Worm (Caenorhabditis elegans): ENCODE results near the gene epg-6.
A peak's percentile ranks its signal among the peaks of the same experiment; 100 is the strongest.

Gene epg-6

DNA sequence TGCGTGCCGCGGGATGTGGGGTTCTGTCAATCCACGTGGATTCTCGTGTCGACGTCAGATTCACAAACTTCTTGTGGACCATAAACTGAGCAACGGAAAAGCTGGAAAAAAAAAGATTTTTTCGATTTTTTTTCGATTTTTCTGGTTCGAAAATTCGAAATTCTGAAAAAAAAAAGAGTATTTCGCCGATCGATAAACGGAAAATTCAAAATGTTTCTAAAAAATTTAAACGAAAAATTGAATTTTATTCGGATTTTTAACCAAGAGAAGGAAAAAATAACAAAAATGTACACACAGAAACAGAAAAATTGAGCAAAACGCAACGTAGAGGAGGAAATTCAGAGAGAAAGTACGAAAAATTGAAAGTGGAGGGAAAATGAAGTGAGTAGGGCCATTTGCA, 3.6 kb downstream of the epg-6 start, which contains the start of gene Y39A1A.3:
Y39A1A.3 (minus strand) TSS at position 101 of the 400 bp plus-strand sequence.
- TF ChIP-seq blmp-1 (tag; optimal IDR thresholded peaks at IDR 0.05) (no peak), unc-62 (GFP tag; optimal IDR thresholded peaks at IDR 0.05) (no peak), elt-3 (tag; optimal IDR thresholded peaks at IDR 0.05) (no peak), mab-5 (tag; optimal IDR thresholded peaks at IDR 0.05) (no peak), hlh-1 (tag; optimal IDR thresholded peaks at IDR 0.05) (no peak), zip-8 (tag; optimal IDR thresholded peaks at IDR 0.05) (no peak), sem-2 (GFP tag; optimal IDR thresholded peaks at IDR 0.05) (no peak), unc-39 (tag; optimal IDR thresholded peaks at IDR 0.05) (no peak), drap-1 (GFP tag; optimal IDR thresholded peaks at IDR 0.05) (no peak), elt-1 (tag; optimal IDR thresholded peaks at IDR 0.05; ENCODE audit: borderline replicate concordance, insufficient read depth) (no peak)

DNA sequence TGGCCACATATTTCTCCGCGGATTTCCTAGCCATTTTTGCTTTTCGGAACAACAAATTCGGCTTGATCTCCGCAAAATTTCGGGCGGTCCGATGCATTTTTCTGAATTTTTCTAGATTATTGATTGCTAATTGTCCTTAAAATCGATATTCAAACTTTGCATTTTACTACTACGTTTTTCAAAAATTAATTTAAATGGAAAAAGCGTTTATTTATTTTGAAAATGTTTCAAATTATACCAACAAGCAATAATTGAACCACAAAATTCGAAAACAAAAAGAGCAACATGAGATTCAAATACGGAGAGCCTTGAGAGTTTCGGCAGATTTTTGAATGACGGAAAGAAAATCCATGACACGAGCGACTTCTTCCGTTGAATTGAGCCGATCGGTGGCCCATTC, 4.9 kb downstream of the epg-6 start, which contains the start of gene Y45F3A.9:
Y45F3A.9 (minus strand) TSS at position 101 of the 400 bp plus-strand sequence.
- no peak for TF ChIP-seq snpc-4 (tag; optimal IDR thresholded peaks at IDR 0.05)

DNA sequence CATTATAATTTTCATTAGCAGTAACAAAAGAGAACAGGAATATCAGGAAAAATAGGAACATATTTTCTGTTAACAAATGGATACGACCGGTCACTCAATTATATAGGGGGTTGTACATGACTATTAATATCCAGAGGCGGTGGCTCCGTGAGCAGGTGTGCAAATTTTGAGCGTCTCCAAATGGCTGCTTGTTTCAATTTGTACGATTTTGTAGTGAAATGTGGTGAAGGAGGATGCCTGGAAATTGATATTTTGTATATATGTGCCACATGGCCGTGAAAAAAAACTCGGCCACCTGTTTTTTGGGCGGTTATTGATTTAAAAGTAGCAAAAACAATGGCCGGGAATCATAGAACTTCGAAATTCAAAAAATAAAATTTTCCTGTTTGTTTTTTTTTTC, 7.3 kb downstream of the epg-6 start, which contains the start of gene Y45F3A.8:
Y45F3A.8 (minus strand) TSS at position 101 of the 400 bp plus-strand sequence.
- no peak for TF ChIP-seq unc-62 (GFP tag; optimal IDR thresholded peaks at IDR 0.05)
- TF ChIP-seq ceh-83 (GFP tag; optimal IDR thresholded peaks at IDR 0.05) = no peak
- no peak for TF ChIP-seq sem-2 (GFP tag; optimal IDR thresholded peaks at IDR 0.05)
- TF ChIP-seq zip-8 (tag; optimal IDR thresholded peaks at IDR 0.05) = no peak
- TF ChIP-seq elt-3 (tag; optimal IDR thresholded peaks at IDR 0.05) = no peak
- no peak for TF ChIP-seq ceh-39 (tag; optimal IDR thresholded peaks at IDR 0.05)
- TF ChIP-seq ham-2 (GFP tag; optimal IDR thresholded peaks at IDR 0.05) = no peak
- TF ChIP-seq drap-1 (GFP tag; optimal IDR thresholded peaks at IDR 0.05) = no peak
- TF ChIP-seq lsy-2 (tag; optimal IDR thresholded peaks at IDR 0.05) = no peak
- TF ChIP-seq elt-1 (tag; optimal IDR thresholded peaks at IDR 0.05; ENCODE audit: borderline replicate concordance, insufficient read depth) = no peak

DNA sequence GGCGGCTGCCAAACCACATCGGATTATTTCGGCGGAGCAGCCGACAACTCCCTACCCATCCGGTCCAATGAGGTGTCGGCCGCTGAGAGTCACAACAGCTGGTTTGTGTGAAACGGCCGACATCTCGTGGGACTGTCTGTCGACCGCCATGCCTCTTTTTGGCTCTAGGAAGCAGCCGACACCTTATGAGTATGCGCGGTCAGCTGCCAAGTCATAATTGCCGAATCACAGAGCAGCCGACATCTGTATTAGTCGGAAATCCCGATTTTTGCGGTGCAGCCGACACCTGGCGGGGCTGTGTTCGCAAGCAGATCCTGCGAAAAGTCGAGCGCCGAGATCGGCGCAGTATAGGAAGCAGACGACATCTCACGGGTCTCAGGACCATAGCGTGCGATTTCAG, 7.9 kb downstream of the epg-6 start:
- no peak for TF ChIP-seq pha-4 (tag; optimal IDR thresholded peaks at IDR 0.05)
- TF ChIP-seq ceh-83 (GFP tag; optimal IDR thresholded peaks at IDR 0.05) = peak; percentile 7

DNA sequence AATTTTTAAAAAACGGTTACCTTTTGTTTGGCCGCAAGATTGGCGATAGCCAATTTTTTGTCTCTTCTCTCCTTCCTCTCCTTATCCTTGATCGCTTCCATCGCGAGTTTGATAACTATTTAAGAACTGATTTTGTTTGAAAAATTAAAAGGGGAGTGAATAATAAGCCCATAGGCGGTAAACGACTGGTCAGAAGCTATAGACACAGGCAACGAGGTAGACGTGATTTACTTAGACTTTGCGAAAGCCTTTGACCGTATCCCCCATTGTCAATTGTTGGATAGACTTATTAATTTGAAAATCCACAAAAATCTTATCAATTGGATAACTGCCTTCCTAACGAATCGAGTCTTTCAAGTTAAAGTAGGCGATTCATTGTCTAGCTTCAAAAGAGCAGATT, 13.7 kb downstream of the epg-6 start, which contains the start of gene Y45F3A.5:
Y45F3A.5 (minus strand) TSS at position 101 of the 400 bp plus-strand sequence.
- no peak for TF ChIP-seq ceh-39 (tag; optimal IDR thresholded peaks at IDR 0.05)

DNA sequence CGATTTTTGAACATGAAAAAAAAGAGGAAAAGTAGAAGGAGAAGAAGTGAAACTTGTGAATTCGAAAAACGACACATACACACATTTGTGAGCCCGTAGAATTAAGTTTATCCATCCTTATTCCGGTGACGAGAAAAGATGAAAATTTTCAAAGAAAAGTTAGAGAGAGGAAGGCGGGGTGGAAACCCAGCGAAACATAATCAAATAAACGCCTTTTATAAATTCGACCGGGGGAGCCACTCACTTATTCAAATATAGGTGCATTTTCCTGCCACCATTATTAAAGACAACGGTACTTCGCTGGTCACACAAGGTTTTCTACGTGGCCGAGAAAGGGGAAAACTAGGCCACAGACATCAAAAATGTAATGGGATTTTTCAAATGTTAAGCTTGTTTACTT, 16.5 kb downstream of the epg-6 start:
- TF ChIP-seq ces-1 (GFP tag; optimal IDR thresholded peaks at IDR 0.05) (peak; percentile 87), sptf-1 (tag; optimal IDR thresholded peaks at IDR 0.05) (no peak)

DNA sequence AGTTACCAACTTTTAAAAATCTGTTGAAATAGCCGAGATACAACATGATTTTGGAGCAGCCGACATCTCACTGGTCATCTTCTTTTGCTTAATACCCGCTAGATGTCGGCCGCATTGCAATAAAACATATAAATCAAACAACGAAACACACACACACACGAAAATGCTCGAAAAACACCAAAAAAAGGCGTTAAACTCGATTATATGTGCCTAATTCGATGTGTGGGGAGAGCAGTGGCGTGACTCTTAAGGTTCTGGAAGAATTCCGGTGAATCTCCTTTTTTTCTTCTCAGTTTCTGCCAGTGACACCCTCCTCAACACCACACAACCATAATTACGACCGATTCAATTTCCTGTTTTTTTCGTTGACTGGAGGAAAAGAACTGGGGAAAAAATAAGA, 19.8 kb downstream of the epg-6 start:
- TF ChIP-seq ceh-39 (tag; optimal IDR thresholded peaks at IDR 0.05) = no peak
- TF ChIP-seq ham-2 (GFP tag; optimal IDR thresholded peaks at IDR 0.05) = no peak
- TF ChIP-seq nhr-28 (tag; optimal IDR thresholded peaks at IDR 0.05) = no peak
- no peak for TF ChIP-seq nhr-237 (tag; optimal IDR thresholded peaks at IDR 0.05)
- no peak for TF ChIP-seq blmp-1 (tag; optimal IDR thresholded peaks at IDR 0.05)

DNA sequence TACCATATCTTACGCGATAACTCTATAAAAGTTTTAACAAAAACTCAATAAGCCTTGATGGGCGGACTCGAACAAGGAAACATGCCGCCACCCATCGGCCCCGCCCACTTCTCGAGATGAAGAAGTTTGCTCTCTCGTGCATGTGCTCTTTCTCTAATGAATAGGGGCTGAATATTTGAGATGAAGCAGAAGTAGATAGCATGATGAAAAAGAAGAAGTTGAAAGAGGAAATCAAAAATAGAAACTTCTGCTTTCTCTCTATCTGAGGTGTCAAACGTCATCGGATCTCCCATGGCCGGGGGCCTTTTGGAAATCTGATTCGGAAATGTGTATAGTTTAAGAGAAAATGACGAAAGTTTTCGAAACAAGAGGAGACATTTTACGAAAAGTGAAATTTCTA, 21.1 kb downstream of the epg-6 start:
- TF ChIP-seq cnd-1 (tag; optimal IDR thresholded peaks at IDR 0.05) = no peak
- TF ChIP-seq nhr-12 (tag; optimal IDR thresholded peaks at IDR 0.05) = no peak
- no peak for TF ChIP-seq lin-32 (GFP tag; optimal IDR thresholded peaks at IDR 0.05)
- no peak for TF ChIP-seq unc-120 (tag; optimal IDR thresholded peaks at IDR 0.05; ENCODE audit: poor library complexity, severe bottlenecking)
- TF ChIP-seq drap-1 (GFP tag; optimal IDR thresholded peaks at IDR 0.05) = no peak
- TF ChIP-seq ceh-39 (tag; optimal IDR thresholded peaks at IDR 0.05) = no peak
- TF ChIP-seq unc-39 (tag; optimal IDR thresholded peaks at IDR 0.05) = no peak

DNA sequence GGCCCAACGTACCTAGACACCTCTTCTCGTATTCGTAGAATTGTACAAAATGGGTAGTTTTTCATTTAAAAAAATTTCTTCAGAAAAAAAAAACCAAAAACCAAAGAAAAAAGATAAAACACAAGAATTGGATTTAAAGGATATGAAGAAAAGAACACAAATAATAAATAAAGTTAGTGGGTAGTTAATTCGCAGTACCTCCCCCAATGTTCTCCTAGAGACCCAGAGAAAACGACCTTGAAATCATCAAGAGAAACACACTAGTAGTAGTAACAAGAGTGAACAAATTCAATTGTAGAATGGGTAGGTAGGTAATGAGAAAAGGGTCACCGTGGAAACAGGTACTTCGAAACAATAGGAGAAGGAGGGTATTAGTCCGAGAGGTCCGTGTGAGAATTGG, 22.2 kb downstream of the epg-6 start:
- TF ChIP-seq lsy-2 (tag; optimal IDR thresholded peaks at IDR 0.05) (no peak), ces-1 (GFP tag; optimal IDR thresholded peaks at IDR 0.05) (peak; percentile 73), snpc-4 (tag; optimal IDR thresholded peaks at IDR 0.05) (no peak), nhr-237 (tag; optimal IDR thresholded peaks at IDR 0.05) (no peak), unc-120 (tag; optimal IDR thresholded peaks at IDR 0.05; ENCODE audit: poor library complexity, severe bottlenecking) (no peak)
